Worm (Caenorhabditis elegans): Measurements from ENCODE around the gene F20D1.22.

DNA sequence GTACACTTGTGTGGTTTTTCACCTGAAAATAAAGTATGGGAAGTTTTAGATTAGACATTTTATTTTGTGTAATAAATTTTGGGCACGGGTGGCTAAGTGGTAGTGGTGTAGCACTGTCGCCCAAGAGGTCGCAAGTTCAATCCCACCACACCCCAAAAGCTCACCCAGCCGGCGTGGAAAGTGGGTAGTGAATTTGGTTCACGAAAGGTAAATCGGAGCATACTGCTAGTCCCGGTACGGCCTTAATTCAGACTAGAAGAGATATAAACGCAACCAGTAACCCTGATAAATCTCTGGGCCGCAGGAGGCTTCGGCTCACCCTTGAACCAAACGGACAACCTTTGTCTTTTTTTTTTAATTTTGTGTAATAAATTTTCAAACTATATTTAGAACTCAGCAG is 14.8 kb upstream of the F20D1.22 start:
- TF ChIP-seq snpc-4 (tag; optimal IDR thresholded peaks at IDR 0.05) (no peak), unc-62 (GFP tag; optimal IDR thresholded peaks at IDR 0.05) (no peak), nhr-12 (tag; optimal IDR thresholded peaks at IDR 0.05) (no peak), elt-1 (tag; optimal IDR thresholded peaks at IDR 0.05; ENCODE audit: borderline replicate concordance, insufficient read depth) (no peak), ces-1 (GFP tag; optimal IDR thresholded peaks at IDR 0.05) (no peak)
